Worm (Caenorhabditis elegans): Measurements from ENCODE around the gene F44A6.4.

DNA sequence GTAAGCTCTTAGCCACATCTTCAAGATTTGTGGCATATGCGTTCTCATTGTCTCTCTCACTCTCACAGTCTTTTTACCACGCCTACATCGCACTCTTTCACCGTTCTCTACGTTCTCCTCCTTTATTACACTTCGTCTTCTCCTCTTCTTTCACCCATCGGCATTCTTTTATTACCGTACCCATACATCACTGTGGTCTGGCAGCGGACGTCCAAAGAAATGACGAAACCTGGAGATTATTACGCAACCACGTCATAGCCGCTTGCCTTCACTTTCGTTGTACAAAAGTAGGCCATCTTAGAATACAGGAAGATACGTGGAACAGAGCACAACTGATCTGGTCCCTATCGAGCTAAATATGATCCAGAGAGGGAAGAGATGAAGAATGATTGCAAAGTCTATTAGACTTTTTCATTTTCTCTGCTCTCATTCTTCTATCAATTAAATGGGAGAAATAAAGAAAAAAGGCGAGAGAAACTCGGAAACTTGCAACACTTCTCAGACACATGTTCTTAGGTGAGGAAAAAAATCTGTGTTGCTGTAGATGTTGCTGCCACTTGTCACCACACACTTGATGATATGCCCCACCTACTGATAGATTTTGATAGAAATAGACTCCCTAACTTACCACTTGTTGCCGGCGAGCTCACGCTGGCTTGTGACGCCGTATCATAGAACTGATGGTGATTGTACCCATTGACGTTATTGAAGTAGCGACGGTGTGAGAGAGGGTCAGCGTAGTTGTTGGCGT lies 10.8 kb downstream of the F44A6.4 start:
- TF ChIP-seq dao-5 (tag; optimal IDR thresholded peaks at IDR 0.05): no peak
- TF ChIP-seq him-1 (tag; optimal IDR thresholded peaks at IDR 0.05): no peak
- TF ChIP-seq W03F9.2 (tag; optimal IDR thresholded peaks at IDR 0.05): no peak
